Fruit fly (Drosophila melanogaster) whole organism, adult: ENCODE results near the gene CG4461.

Experiments used
- CG11617 ChIP-seq: fragments of 200-800 bp; sonication (Bioruptor generic); optimal IDR thresholded peaks from 2 replicates; lab custom pipeline; 2017; ENCODE audit warnings: mild to moderate bottlenecking, missing biosample characterization, missing genetic modification reagents, missing genetic modification characterization
- CG12768 ChIP-seq: fragments of 200-800 bp; sonication (Bioruptor generic); optimal IDR thresholded peaks from 2 replicates; lab custom pipeline; 2017; ENCODE audit warnings: missing biosample characterization, missing genetic modification characterization, mild to moderate bottlenecking, moderate library complexity, missing genetic modification reagents
- CG14711 ChIP-seq: fragments of 200-800 bp; sonication (Bioruptor generic); optimal IDR thresholded peaks from 2 replicates; lab custom pipeline; 2018; ENCODE audit warnings: missing biosample characterization, mild to moderate bottlenecking, missing genetic modification characterization, moderate library complexity
- Mnt ChIP-seq: fragments of 200-800 bp; sonication (Bioruptor generic); optimal IDR thresholded peaks from 2 replicates; lab custom pipeline; 2016; ENCODE audit warnings: missing biosample characterization, mild to moderate bottlenecking, missing genetic modification characterization
- ovo ChIP-seq: fragments of 200-800 bp; sonication (Bioruptor generic); optimal IDR thresholded peaks from 2 replicates; lab custom pipeline; 2016; ENCODE audit warnings: missing biosample characterization, missing genetic modification characterization
- pad ChIP-seq: fragments of 200-800 bp; sonication (Bioruptor generic); optimal IDR thresholded peaks from 3 replicates; lab custom pipeline; 2017; ENCODE audit warnings: missing biosample characterization, missing genetic modification characterization, mild to moderate bottlenecking, moderate library complexity, missing genetic modification reagents
- tj ChIP-seq: fragments of 200-800 bp; sonication (Bioruptor generic); optimal IDR thresholded peaks from 3 replicates; lab custom pipeline; 2017; ENCODE audit warnings: missing biosample characterization, mild to moderate bottlenecking, missing genetic modification characterization, moderate library complexity
- toe ChIP-seq: fragments of 200-800 bp; sonication (Bioruptor generic); optimal IDR thresholded peaks from 2 replicates; lab custom pipeline; 2016; ENCODE audit warnings: missing biosample characterization, missing genetic modification characterization

dm6 chr3L:9423757-9424527 is 48.7 kb downstream of the CG4461 start:
- TF ChIP-seq Mnt (GFP tag; lab: Kevin White, UChicago) = peak; percentile 50
- no peak for TF ChIP-seq CG14711
- no peak for TF ChIP-seq tj
- no peak for TF ChIP-seq CG11617 (GFP tag; lab: Kevin White, UChicago)
- TF ChIP-seq CG12768 = peak; percentile 33
- no peak for TF ChIP-seq pad (GFP tag; lab: Kevin White, UChicago)
- TF ChIP-seq toe (GFP tag; lab: Kevin White, UChicago) = no peak
- no peak for TF ChIP-seq ovo (GFP tag; lab: Kevin White, UChicago)
